Fruit fly (Drosophila melanogaster): Measurements from ENCODE around the gene acs.

The acs gene

dm6 chr3L:1964099-1964498 lies 7.3 kb upstream of the acs start, which contains the start of gene mv (continued):
- TF ChIP-seq CG17829 (tag; optimal IDR thresholded peaks at IDR 0.05), result peak; percentile 42
- TF ChIP-seq Lpt (GFP tag; optimal IDR thresholded peaks at IDR 0.05), result no peak
- TF ChIP-seq Mad (GFP tag; optimal IDR thresholded peaks at IDR 0.05), result no peak
- no peak for TF ChIP-seq oc (tag; optimal IDR thresholded peaks at IDR 0.05)
- no peak for TF ChIP-seq lab (GFP tag; optimal IDR thresholded peaks at IDR 0.05)
- TF ChIP-seq NC2α (GFP tag; optimal IDR thresholded peaks at IDR 0.05), result no peak
- TF ChIP-seq CG4360 (GFP tag; IDR thresholded peaks at IDR 0.05), result peak; percentile 94
- TF ChIP-seq ham (GFP tag; IDR thresholded peaks at IDR 0.05), result no peak
- TF ChIP-seq stwl (tag; optimal IDR thresholded peaks at IDR 0.05), result peak; percentile 23
- TF ChIP-seq TFAM (GFP tag; optimal IDR thresholded peaks at IDR 0.05), result no peak
- TF ChIP-seq Mes4 (GFP tag; optimal IDR thresholded peaks at IDR 0.05), result no peak
- peak; percentile 13 for TF ChIP-seq CG18262 (tag; optimal IDR thresholded peaks at IDR 0.05)
- TF ChIP-seq CG4328 (GFP tag; optimal IDR thresholded peaks at IDR 0.05), result no peak
- no peak for TF ChIP-seq CG17612 (GFP tag; IDR thresholded peaks at IDR 0.05)
- no peak for TF ChIP-seq CG4730 (GFP tag; IDR thresholded peaks at IDR 0.05)
- TF ChIP-seq CG7271 (tag; optimal IDR thresholded peaks at IDR 0.05), result no peak
- no peak for TF ChIP-seq aop (GFP tag; IDR thresholded peaks at IDR 0.05)
- no peak for TF ChIP-seq cwo (GFP tag; optimal IDR thresholded peaks at IDR 0.05)
- TF ChIP-seq HmgZ (tag; optimal IDR thresholded peaks at IDR 0.05), result peak; percentile 18
- TF ChIP-seq H2.0 (GFP tag; IDR thresholded peaks at IDR 0.05), result no peak
- TF ChIP-seq CG2116 (GFP tag; optimal IDR thresholded peaks at IDR 0.05), result peak; percentile 62
- no peak for TF ChIP-seq jigr1 (GFP tag; IDR thresholded peaks at IDR 0.05)
- TF ChIP-seq tup (GFP tag; optimal IDR thresholded peaks at IDR 0.05), result no peak
- no peak for TF ChIP-seq Spps (tag; optimal IDR thresholded peaks at IDR 0.05)
- TF ChIP-seq CG10267 (tag; optimal IDR thresholded peaks at IDR 0.05), result peak; percentile 42
- no peak for TF ChIP-seq CG32767 (GFP tag; IDR thresholded peaks at IDR 0.05)
- peak; percentile 72 for TF ChIP-seq MBD-R2 (GFP tag; IDR thresholded peaks at IDR 0.05)
- no peak for TF ChIP-seq Fer1 (GFP tag; optimal IDR thresholded peaks at IDR 0.05)
- no peak for TF ChIP-seq CG3407 (GFP tag; optimal IDR thresholded peaks at IDR 0.05)
- TF ChIP-seq CG6813 (GFP tag; optimal IDR thresholded peaks at IDR 0.05), result no peak
- TF ChIP-seq nerfin-1 (tag; optimal IDR thresholded peaks at IDR 0.05), result no peak
- 0 out of 4 replicates have a peak, but pooled peaks have one; percentile 68 for TF ChIP-seq chinmo (GFP tag; IDR thresholded peaks at IDR 0.05; ENCODE audit: partially characterized antibody)
- no peak for TF ChIP-seq CG15696 (tag; optimal IDR thresholded peaks at IDR 0.05)
- no peak for TF ChIP-seq Nf-YC (tag; optimal IDR thresholded peaks at IDR 0.05)
- TF ChIP-seq Bteb2 (GFP tag; optimal IDR thresholded peaks at IDR 0.05), result no peak
- no peak for TF ChIP-seq Doc2 (GFP tag; IDR thresholded peaks at IDR 0.05)
- no peak for TF ChIP-seq CG5180 (GFP tag; optimal IDR thresholded peaks at IDR 0.05)
- TF ChIP-seq CG4854 (GFP tag; optimal IDR thresholded peaks at IDR 0.05), result no peak
- TF ChIP-seq bbx (GFP tag; IDR thresholded peaks at IDR 0.05; ENCODE audit: partially characterized antibody), result no peak
- TF ChIP-seq pzg (GFP tag; optimal IDR thresholded peaks at IDR 0.05), result peak; percentile 52
- no peak for TF ChIP-seq Tbp (GFP tag; optimal IDR thresholded peaks at IDR 0.05)
- TF ChIP-seq CG11085 (GFP tag; IDR thresholded peaks at IDR 0.05), result no peak
- no peak for TF ChIP-seq Xbp1 (GFP tag; optimal IDR thresholded peaks at IDR 0.05)
- TF ChIP-seq CG5953 (GFP tag; IDR thresholded peaks at IDR 0.05), result no peak
- no peak for TF ChIP-seq CG16815 (GFP tag; optimal IDR thresholded peaks at IDR 0.05)
- peak; percentile 61 for TF ChIP-seq unc-4 (GFP tag; IDR thresholded peaks at IDR 0.05; ENCODE audit: partially characterized antibody)
- TF ChIP-seq CG1024 (GFP tag; IDR thresholded peaks at IDR 0.05), result no peak
- peak; percentile 73 for TF ChIP-seq CG13287 (GFP tag; IDR thresholded peaks at IDR 0.05; ENCODE audit: partially characterized antibody)
- no peak for TF ChIP-seq CG16863 (GFP tag; optimal IDR thresholded peaks at IDR 0.05)
- TF ChIP-seq yki (optimal IDR thresholded peaks at IDR 0.05), result no peak
- peak; percentile 75 for TF ChIP-seq Dll (GFP tag; IDR thresholded peaks at IDR 0.05; ENCODE audit: partially characterized antibody)

All from whole organism, embryonic.